Worm (Caenorhabditis elegans) whole organism, L1 larva: ENCODE data around the gene ugt-61.

Experiments
- ceh-82 ChIP-seq, 3 experiments: fragments of 150-350 bp in 1 of 3; sonication (generic microtip) in 2 of 3; optimal IDR thresholded peaks; 2 replicates each; lab custom pipeline; 2014 to 2017; ENCODE audit warnings: missing biosample characterization in 3 of 3, missing genetic modification characterization in 3 of 3
- nhr-28 ChIP-seq: fragments of 150-350 bp; optimal IDR thresholded peaks from 2 replicates; lab custom pipeline; 2014; ENCODE audit warnings: missing biosample characterization, missing genetic modification characterization
- unc-86 ChIP-seq: sonication (generic microtip); optimal IDR thresholded peaks from 2 replicates; lab custom pipeline; 2016; ENCODE audit warnings: missing genetic modification characterization, missing compliant biosample characterization

- no peak for TF ChIP-seq unc-86
- no peak for TF ChIP-seq ceh-82 (tag; optimal IDR thresholded peaks at IDR 0.05; lab: Kevin White, UChicago)
- TF ChIP-seq nhr-28 (tag; lab: Kevin White, UChicago), result no peak
Measured at ce11 chrV:4698675-4699074, 43.5 kb upstream of the ugt-61 start.
